Worm (Caenorhabditis elegans) whole organism, L4 larva: ENCODE results near the gene ZK897.10.

Experiments used
- D1046.2 ChIP-seq: fragments of 200-800 bp; sonication (Bioruptor generic); IDR thresholded peaks from 2 replicates; pipeline ENCODE4 v1.3.6; 2022; ENCODE audit warnings: missing genetic modification characterization, missing compliant biosample characterization
- F10B5.3 ChIP-seq: sonication (generic microtip); optimal IDR thresholded peaks from 2 replicates; lab custom pipeline; 2016; ENCODE audit warnings: mild to moderate bottlenecking, missing genetic modification characterization, missing compliant biosample characterization
- F37D6.2 ChIP-seq: sonication (generic microtip); optimal IDR thresholded peaks from 2 replicates; lab custom pipeline; 2016; ENCODE audit warnings: mild to moderate bottlenecking, missing genetic modification characterization, missing compliant biosample characterization
- F49E8.2 ChIP-seq: sonication (generic microtip); optimal IDR thresholded peaks from 2 replicates; lab custom pipeline; 2016; ENCODE audit warnings: missing compliant biosample characterization, mild to moderate bottlenecking, missing genetic modification characterization, borderline replicate concordance
- R02D3.7 ChIP-seq: fragments of 150-350 bp; sonication (generic microtip); optimal IDR thresholded peaks from 3 replicates; lab custom pipeline; 2014; ENCODE audit warnings: missing biosample characterization, missing genetic modification characterization
- T20F7.1 ChIP-seq: fragments of 200-800 bp; sonication (Bioruptor generic); optimal IDR thresholded peaks from 2 replicates; lab custom pipeline; 2018; ENCODE audit warnings: mild to moderate bottlenecking, missing genetic modification characterization, missing compliant biosample characterization
- T26A8.4 ChIP-seq: fragments of 200-800 bp; sonication (Bioruptor generic); IDR thresholded peaks from 2 replicates; pipeline ENCODE4 v1.3.6; 2022; ENCODE audit warnings: missing genetic modification characterization, missing compliant biosample characterization
- Y48G9A.11 ChIP-seq: fragments of 200-800 bp; sonication (Bioruptor generic); IDR thresholded peaks from 2 replicates; pipeline ENCODE4 v1.3.6; 2022; ENCODE audit warnings: missing genetic modification reagents, missing genetic modification characterization, missing compliant biosample characterization
- Y75B8A.6 ChIP-seq: fragments of 200-800 bp; sonication (Bioruptor generic); IDR thresholded peaks from 2 replicates; pipeline ENCODE4 v1.3.6; 2022; ENCODE audit warnings: missing genetic modification reagents, missing genetic modification characterization, missing compliant biosample characterization
- ZK546.5 ChIP-seq, 2 experiments: sonication (generic microtip); optimal IDR thresholded peaks; 2 replicates each; lab custom pipeline; 2017; ENCODE audit warnings: missing biosample characterization in 2 of 2, missing genetic modification characterization in 2 of 2
- ceh-28 ChIP-seq: fragments of 150-350 bp; optimal IDR thresholded peaks from 2 replicates; lab custom pipeline; 2014; ENCODE audit warnings: missing biosample characterization, missing genetic modification reagents, missing genetic modification characterization
- ceh-32 ChIP-seq: sonication (generic microtip); optimal IDR thresholded peaks from 2 replicates; lab custom pipeline; 2016; ENCODE audit warnings: mild to moderate bottlenecking, missing genetic modification characterization, missing compliant biosample characterization; ENCODE audit not compliant: poor library complexity
- ceh-62 ChIP-seq: sonication (generic microtip); optimal IDR thresholded peaks from 2 replicates; lab custom pipeline; 2017; ENCODE audit warnings: missing biosample characterization, missing genetic modification characterization
- cey-2 ChIP-seq: sonication (generic microtip); optimal IDR thresholded peaks from 3 replicates; lab custom pipeline; 2017; ENCODE audit warnings: missing genetic modification characterization, mild to moderate bottlenecking, missing compliant biosample characterization, antibody characterized with exemption, borderline replicate concordance; ENCODE audit not compliant: insufficient read depth
- daf-16 ChIP-seq, 3 experiments: sonication (generic microtip); optimal IDR thresholded peaks; 2 replicates each; lab custom pipeline; 2016 to 2017; ENCODE audit warnings: missing genetic modification characterization in 3 of 3, missing genetic modification reagents in 3 of 3, mild to moderate bottlenecking in 2 of 3, missing compliant biosample characterization in 2 of 3, missing biosample characterization in 1 of 3, moderate library complexity in 1 of 3
- dmd-8 ChIP-seq: fragments of 200-800 bp; sonication (Bioruptor generic); IDR thresholded peaks from 2 replicates; pipeline ENCODE4 v1.3.6; 2022; ENCODE audit warnings: missing genetic modification characterization, missing compliant biosample characterization
- dmd-9 ChIP-seq: fragments of 200-800 bp; sonication (Bioruptor generic); IDR thresholded peaks from 2 replicates; pipeline ENCODE4 v1.3.6; 2022; ENCODE audit warnings: missing genetic modification reagents, missing genetic modification characterization, missing compliant biosample characterization
- fkh-10 ChIP-seq: fragments of 150-350 bp; optimal IDR thresholded peaks from 2 replicates; lab custom pipeline; 2014; ENCODE audit warnings: missing biosample characterization, missing genetic modification reagents, missing genetic modification characterization
- lir-3 ChIP-seq: sonication (generic microtip); optimal IDR thresholded peaks from 2 replicates; lab custom pipeline; 2016; ENCODE audit warnings: mild to moderate bottlenecking, missing genetic modification characterization, missing compliant biosample characterization
- madf-5 ChIP-seq, 2 experiments: fragments of 200-800 bp; sonication (Bioruptor generic); IDR thresholded peaks; 2 replicates each; pipeline ENCODE4 v1.3.6; 2022; ENCODE audit warnings: missing compliant biosample characterization in 2 of 2, missing genetic modification characterization in 2 of 2
- mdl-1 ChIP-seq, 2 experiments: fragments of 150-350 bp in 1 of 2; sonication (generic microtip) in 1 of 2; optimal IDR thresholded peaks; 2 replicates each; lab custom pipeline; 2014 to 2017; ENCODE audit warnings: missing biosample characterization in 2 of 2, missing genetic modification characterization in 2 of 2
- mep-1 ChIP-seq: fragments of 150-350 bp; sonication (generic microtip); optimal IDR thresholded peaks from 3 replicates; lab custom pipeline; 2014; ENCODE audit warnings: missing biosample characterization, missing genetic modification characterization
- mes-2 ChIP-seq: sonication (generic microtip); optimal IDR thresholded peaks from 2 replicates; lab custom pipeline; 2016; ENCODE audit warnings: missing genotype, mild to moderate bottlenecking, missing genetic modification characterization, missing compliant biosample characterization; ENCODE audit not compliant: poor library complexity, severe bottlenecking
- nhr-102 ChIP-seq: sonication (generic microtip); optimal IDR thresholded peaks from 2 replicates; lab custom pipeline; 2016; ENCODE audit warnings: mild to moderate bottlenecking, missing genetic modification characterization, moderate library complexity, missing compliant biosample characterization
- nhr-25 ChIP-seq: sonication (generic microtip); optimal IDR thresholded peaks from 2 replicates; lab custom pipeline; 2017; ENCODE audit warnings: missing genetic modification characterization, mild to moderate bottlenecking, missing compliant biosample characterization, antibody characterized with exemption, moderate library complexity, borderline replicate concordance; ENCODE audit not compliant: insufficient read depth
- nhr-42 ChIP-seq: fragments of 200-800 bp; sonication (Bioruptor generic); IDR thresholded peaks from 2 replicates; pipeline ENCODE4 v1.3.6; 2022; ENCODE audit warnings: missing genetic modification characterization, missing compliant biosample characterization
- nhr-77 ChIP-seq: fragments of 150-350 bp; optimal IDR thresholded peaks from 2 replicates; lab custom pipeline; 2014; ENCODE audit warnings: missing biosample characterization, missing genetic modification characterization
- saeg-2 ChIP-seq: fragments of 200-800 bp; sonication (Bioruptor generic); IDR thresholded peaks from 2 replicates; pipeline ENCODE4 v1.3.6; 2022; ENCODE audit warnings: missing genetic modification reagents, missing genetic modification characterization, missing compliant biosample characterization
- skn-1 ChIP-seq: fragments of 150-350 bp; optimal IDR thresholded peaks from 2 replicates; lab custom pipeline; 2014; ENCODE audit warnings: missing biosample characterization, missing genetic modification characterization
- snpc-1.2 ChIP-seq: fragments of 200-800 bp; sonication (Bioruptor generic); IDR thresholded peaks from 2 replicates; pipeline ENCODE4 v1.3.6; 2022; ENCODE audit warnings: missing genetic modification reagents, missing genetic modification characterization, missing compliant biosample characterization
- spr-3 ChIP-seq: fragments of 200-800 bp; sonication (Bioruptor generic); optimal IDR thresholded peaks from 2 replicates; lab custom pipeline; 2018; ENCODE audit warnings: mild to moderate bottlenecking, missing genetic modification characterization, missing compliant biosample characterization
- tag-97 ChIP-seq: fragments of 200-800 bp; sonication (Bioruptor generic); IDR thresholded peaks from 2 replicates; pipeline ENCODE4 v1.3.6; 2022; ENCODE audit warnings: missing genetic modification characterization, missing compliant biosample characterization
- unc-130 ChIP-seq: sonication (generic microtip); optimal IDR thresholded peaks from 2 replicates; lab custom pipeline; 2016; ENCODE audit warnings: missing genetic modification reagents, missing genetic modification characterization, missing compliant biosample characterization
- unc-62 ChIP-seq, 3 experiments: fragments of 150-350 bp in 1 of 3; sonication (generic microtip); optimal IDR thresholded peaks in 2 of 3; peaks in 1 of 3; 1 replicate in 1 of 3; 2 replicates in 2 of 3; lab custom pipeline; 2014 to 2017; ENCODE audit warnings: missing biosample characterization in 3 of 3, missing genetic modification characterization in 3 of 3, missing genetic modification reagents in 3 of 3, missing genotype in 1 of 3
- ztf-11 ChIP-seq: fragments of 150-350 bp; optimal IDR thresholded peaks from 2 replicates; lab custom pipeline; 2014; ENCODE audit warnings: missing biosample characterization, missing genetic modification characterization
- ztf-7 ChIP-seq: fragments of 150-350 bp; optimal IDR thresholded peaks from 2 replicates; lab custom pipeline; 2014; ENCODE audit warnings: missing biosample characterization, missing genetic modification characterization

Gene ZK897.10

ce11 chrIV:12795371-12795936 lies 30.3 kb downstream of the ZK897.10 start (continued):
- no peak for TF ChIP-seq tag-97 (GFP tag; lab: Robert Waterston, UW)
- TF ChIP-seq nhr-102 (tag; lab: Kevin White, UChicago) = peak; percentile 4
- peak; percentile 91 for TF ChIP-seq snpc-1.2
- no peak for TF ChIP-seq spr-3 (GFP tag; lab: Kevin White, UChicago)
- no peak for TF ChIP-seq dmd-9 (GFP tag; lab: Robert Waterston, UW)
- no peak for TF ChIP-seq ztf-7
- no peak for TF ChIP-seq D1046.2 (GFP tag; lab: Robert Waterston, UW)
- TF ChIP-seq Y75B8A.6 (GFP tag; lab: Robert Waterston, UW) = no peak
- no peak for TF ChIP-seq ceh-28 (tag; lab: Kevin White, UChicago)
- TF ChIP-seq daf-16 (GFP tag; optimal IDR thresholded peaks at IDR 0.05; lab: Kevin White, UChicago) = no peak
- TF ChIP-seq daf-16 (tag; optimal IDR thresholded peaks at IDR 0.05; lab: Kevin White, UChicago) = peak; percentile 6
- no peak for TF ChIP-seq F10B5.3 (tag; lab: Kevin White, UChicago)
- TF ChIP-seq mdl-1 (tag; optimal IDR thresholded peaks at IDR 0.05; lab: Kevin White, UChicago) = no peak
- TF ChIP-seq dmd-8 = no peak
- TF ChIP-seq ceh-62 = no peak
- TF ChIP-seq nhr-77 = no peak
- TF ChIP-seq T20F7.1 (GFP tag; lab: Kevin White, UChicago) = no peak
- peak; percentile 61 for TF ChIP-seq T26A8.4
- TF ChIP-seq ztf-11 (tag; lab: Kevin White, UChicago) = no peak
- no peak for TF ChIP-seq R02D3.7
- no peak for TF ChIP-seq skn-1

DNA sequence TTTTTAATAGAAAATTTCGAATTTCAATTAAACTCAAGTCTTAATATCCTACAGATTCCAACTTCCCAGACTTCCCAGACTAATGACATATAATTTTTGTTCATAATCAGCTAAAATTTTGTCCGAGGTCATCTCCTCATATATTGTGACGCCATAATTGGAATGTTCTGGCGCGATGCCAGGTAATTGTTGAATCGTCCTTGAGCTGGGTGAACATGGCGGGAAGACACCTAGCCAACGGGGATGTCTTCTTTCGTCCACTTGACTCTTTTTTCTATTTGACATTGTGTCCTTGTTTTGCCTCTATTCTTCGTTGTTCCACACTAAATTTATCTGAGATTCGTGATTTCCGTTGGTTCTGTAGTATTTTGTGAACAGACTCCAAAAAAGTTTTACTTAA lies 31.7 kb downstream of the ZK897.10 start:
- TF ChIP-seq saeg-2 (GFP tag; lab: Robert Waterston, UW) = no peak
- TF ChIP-seq nhr-25 (tag; lab: Kevin White, UChicago) = peak; percentile 8
- TF ChIP-seq mes-2 = peak; percentile 22
- TF ChIP-seq cey-2 (tag; lab: Kevin White, UChicago) = no peak
- TF ChIP-seq fkh-10 = no peak
- TF ChIP-seq Y48G9A.11 = no peak
- TF ChIP-seq nhr-42 = no peak
- TF ChIP-seq unc-62 (GFP tag; optimal IDR thresholded peaks at IDR 0.05 in 1 of 2; lab: Kevin White, UChicago) = no peak
- TF ChIP-seq unc-62 (tag; optimal IDR thresholded peaks at IDR 0.05; lab: Kevin White, UChicago) = no peak

DNA sequence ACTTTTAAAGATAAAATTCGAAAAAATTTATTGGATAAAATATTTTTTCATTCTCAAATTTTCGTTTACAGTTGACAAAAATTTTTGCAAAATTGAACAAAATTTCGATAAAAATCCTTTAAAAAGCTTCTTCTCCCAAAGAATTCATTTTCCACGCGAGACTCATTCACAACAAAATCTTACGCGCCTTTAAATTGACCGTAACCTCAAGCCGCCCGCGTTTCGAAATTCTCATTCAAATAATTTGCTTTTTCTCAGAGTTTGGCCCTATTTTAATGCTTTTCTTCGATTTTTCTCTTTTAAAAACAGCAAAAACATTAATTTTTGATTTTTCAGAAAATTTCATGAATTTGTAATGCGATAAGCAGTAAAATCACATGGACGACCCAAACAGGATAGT lies 40.4 kb downstream of the ZK897.10 start, which contains the start of gene F07C6.4:
TSS of gene F07C6.4 (plus strand) at position 330 of the 400 bp plus-strand sequence.
- TF ChIP-seq mep-1 (tag; lab: Kevin White, UChicago) = no peak
- peak; percentile 2 for TF ChIP-seq F49E8.2 (tag; lab: Kevin White, UChicago)
- peak; percentile 49; the same call in 1 of the 2 replicates for TF ChIP-seq snpc-1.2

DNA sequence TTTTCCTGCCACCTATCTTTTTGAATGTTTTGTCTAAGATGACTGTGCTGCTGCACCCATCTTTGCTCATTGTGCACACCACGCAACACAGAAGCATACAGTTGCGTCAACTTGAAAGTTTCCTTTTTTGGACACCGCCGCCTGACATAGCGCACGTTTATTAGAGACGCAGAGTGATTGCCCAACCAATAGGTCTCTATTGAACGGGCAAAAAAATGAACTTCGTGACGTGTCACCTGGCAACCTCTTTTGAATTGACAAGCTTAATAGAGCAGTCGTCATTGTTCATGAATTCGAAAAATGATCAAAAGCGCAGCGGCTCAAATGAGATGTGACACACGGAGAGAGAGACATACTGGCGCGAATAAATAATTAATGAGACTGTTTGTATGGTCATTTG lies 46.4 kb downstream of the ZK897.10 start:
- TF ChIP-seq madf-5 (GFP tag; IDR thresholded peaks at IDR 0.05; lab: Robert Waterston, UW) (no peak), F10B5.3 (tag; lab: Kevin White, UChicago) (no peak), F37D6.2 (tag; lab: Kevin White, UChicago) (no peak), ceh-32 (tag; lab: Kevin White, UChicago) (no peak), ZK546.5 (tag; optimal IDR thresholded peaks at IDR 0.05; lab: Kevin White, UChicago) (no peak), lir-3 (no peak), unc-130 (GFP tag; lab: Kevin White, UChicago) (no peak), unc-62 (GFP tag; optimal IDR thresholded peaks at IDR 0.05 in 1 of 2; lab: Kevin White, UChicago) (peak in 1 of 2 experiments; percentile 90), unc-62 (tag; optimal IDR thresholded peaks at IDR 0.05; lab: Kevin White, UChicago) (no peak)
